Worm (Caenorhabditis elegans): ENCODE measurements around the gene nit-1.

Gene nit-1

ce11 chrIII:3914049-3914448, 8.0 kb upstream of the nit-1 start, which contains the start of gene pat-3:
TSS of gene pat-3 (minus strand) at chrIII:3914149.
- no peak for TF ChIP-seq nhr-12 (tag; optimal IDR thresholded peaks at IDR 0.05)
- TF ChIP-seq ceh-9 (tag; optimal IDR thresholded peaks at IDR 0.05) = no peak
- no peak for TF ChIP-seq egl-27 (tag; optimal IDR thresholded peaks at IDR 0.05)
- TF ChIP-seq ama-1 (optimal IDR thresholded peaks at IDR 0.05) = no peak
- TF ChIP-seq egl-5 (tag; optimal IDR thresholded peaks at IDR 0.05) = no peak
- no peak for TF ChIP-seq aly-2 (tag; optimal IDR thresholded peaks at IDR 0.05)

- TF ChIP-seq lin-39 (tag; optimal IDR thresholded peaks at IDR 0.05) (peak; percentile 3), egl-5 (tag; optimal IDR thresholded peaks at IDR 0.05) (no peak)
These were observed 7.2 kb upstream of the nit-1 start for ce11 chrIII:3914836-3915235.

- TF ChIP-seq hmg-11 (tag; optimal IDR thresholded peaks at IDR 0.05) = peak; percentile 20
- TF ChIP-seq mdl-1 (tag; optimal IDR thresholded peaks at IDR 0.05) = no peak
- no peak for TF ChIP-seq nhr-11 (tag; optimal IDR thresholded peaks at IDR 0.05)
These were observed 6.3 kb upstream of the nit-1 start for ce11 chrIII:3915705-3916104.

- no peak for TF ChIP-seq nhr-28 (tag; optimal IDR thresholded peaks at IDR 0.05)
- peak; percentile 83 for TF ChIP-seq hmg-11 (tag; optimal IDR thresholded peaks at IDR 0.05)
- no peak for TF ChIP-seq fos-1 (tag; optimal IDR thresholded peaks at IDR 0.05)
- no peak for TF ChIP-seq ceh-16 (tag; optimal IDR thresholded peaks at IDR 0.05)
- no peak for TF ChIP-seq unc-39 (tag; optimal IDR thresholded peaks at IDR 0.05)
- peak; percentile 30 for TF ChIP-seq lin-15B (tag; optimal IDR thresholded peaks at IDR 0.05)
- no peak for TF ChIP-seq pqm-1 (tag; optimal IDR thresholded peaks at IDR 0.05)
- no peak for TF ChIP-seq tbx-2 (tag; optimal IDR thresholded peaks at IDR 0.05)
- TF ChIP-seq elt-3 (tag; optimal IDR thresholded peaks at IDR 0.05) = no peak
- no peak for TF ChIP-seq egl-27 (tag; optimal IDR thresholded peaks at IDR 0.05)
- TF ChIP-seq ztf-4 (tag; optimal IDR thresholded peaks at IDR 0.05) = no peak
- peak; percentile 50 for TF ChIP-seq nhr-43 (tag; optimal IDR thresholded peaks at IDR 0.05; ENCODE audit: poor library complexity, severe bottlenecking)
- no peak for TF ChIP-seq nhr-11 (tag; optimal IDR thresholded peaks at IDR 0.05)
- TF ChIP-seq nhr-77 (tag; optimal IDR thresholded peaks at IDR 0.05) = no peak
- TF ChIP-seq snpc-4 (tag; optimal IDR thresholded peaks at IDR 0.05) = peak; percentile 64
- TF ChIP-seq ZK546.5 (tag; optimal IDR thresholded peaks at IDR 0.05) = no peak
- TF ChIP-seq nfya-1 (tag; optimal IDR thresholded peaks at IDR 0.05; ENCODE audit: insufficient read depth) = peak; percentile 74
- no peak for TF ChIP-seq ceh-82 (tag; optimal IDR thresholded peaks at IDR 0.05)
- peak; percentile 37 for TF ChIP-seq elt-2 (tag; optimal IDR thresholded peaks at IDR 0.05)
- no peak for TF ChIP-seq ceh-9 (tag; optimal IDR thresholded peaks at IDR 0.05)
- TF ChIP-seq pha-4 (tag; optimal IDR thresholded peaks at IDR 0.05) = peak; percentile 86
- no peak for TF ChIP-seq mdl-1 (tag; optimal IDR thresholded peaks at IDR 0.05)
- TF ChIP-seq jun-1 (tag; optimal IDR thresholded peaks at IDR 0.05) = no peak
- TF ChIP-seq ztf-11 (tag; optimal IDR thresholded peaks at IDR 0.05) = no peak
- TF ChIP-seq skn-1 (tag; optimal IDR thresholded peaks at IDR 0.05) = peak; percentile 26
- no peak for TF ChIP-seq nhr-76 (tag; optimal IDR thresholded peaks at IDR 0.05)
- TF ChIP-seq R02D3.7 (tag; optimal IDR thresholded peaks at IDR 0.05) = peak; percentile 13
- TF ChIP-seq fkh-10 (GFP tag; optimal IDR thresholded peaks at IDR 0.05) = no peak
- peak; percentile 22 for TF ChIP-seq nhr-25 (tag; optimal IDR thresholded peaks at IDR 0.05)
- peak; percentile 28 for TF ChIP-seq nhr-23 (tag; optimal IDR thresholded peaks at IDR 0.05)
- peak; percentile 61 for TF ChIP-seq lin-39 (tag; optimal IDR thresholded peaks at IDR 0.05)
- TF ChIP-seq unc-62 (GFP tag; optimal IDR thresholded peaks at IDR 0.05) = no peak
These were observed 5.4 kb upstream of the nit-1 start, which contains the start of gene ccdc-47 for ce11 chrIII:3916624-3917023. TSS of gene ccdc-47 (plus strand) at chrIII:3916967.

- TF ChIP-seq lin-39 (tag; optimal IDR thresholded peaks at IDR 0.05) (no peak), ZK546.5 (tag; optimal IDR thresholded peaks at IDR 0.05) (no peak), sea-2 (GFP tag; optimal IDR thresholded peaks at IDR 0.05) (no peak)
These were observed 3.4 kb upstream of the nit-1 start, which contains the start of gene ZK1058.3 for ce11 chrIII:3918569-3918968. TSS of gene ZK1058.3 (plus strand) at chrIII:3918869.
